Comparison of ENCODE assay signal across 4 worm cellular contexts in genomic region chrII:341282-341681, ce11.
TF ChIP-seq lines count a peak whose summit lies in the region.

No protein-coding gene starts in this region.

TF ChIP-seq in whole organism, L3 larva, 47 proteins besides CTCF, POLR2A, EP300 and RAD21:
- TF ChIP-seq nfya-1 (tag; optimal IDR thresholded peaks at IDR 0.05; lab: Kevin White, UChicago; ENCODE audit: insufficient read depth) (peak; percentile 97), aly-2 (tag; optimal IDR thresholded peaks at IDR 0.05; lab: Kevin White, UChicago) (no peak)

TF ChIP-seq in whole organism, L4 larva, 104 proteins besides CTCF, POLR2A, EP300 and RAD21:
- no peak for TF ChIP-seq ceh-28 (tag; optimal IDR thresholded peaks at IDR 0.05; lab: Kevin White, UChicago)
- 0 out of 4 replicates have a peak, but pooled peaks of 1 of the 2 experiments have one; percentile 25 for TF ChIP-seq madf-5 (GFP tag; IDR thresholded peaks at IDR 0.05; lab: Robert Waterston, UW)
- peak; percentile 19 for TF ChIP-seq aha-1 (tag; lab: Kevin White, UChicago)

TF ChIP-seq in whole organism, late embryonic, 69 proteins besides CTCF, POLR2A, EP300 and RAD21:
- TF ChIP-seq nfya-1 (tag; optimal IDR thresholded peaks at IDR 0.05; lab: Kevin White, UChicago): peak; percentile 98
- no peak for TF ChIP-seq madf-2 (tag; optimal IDR thresholded peaks at IDR 0.05; lab: Kevin White, UChicago)

TF ChIP-seq in whole organism, young adult, 124 proteins besides CTCF, POLR2A, EP300 and RAD21:
- TF ChIP-seq sea-2 (GFP tag; IDR thresholded peaks at IDR 0.05; lab: Robert Waterston, UW): no peak
- TF ChIP-seq egl-44 (GFP tag; IDR thresholded peaks at IDR 0.05; lab: Robert Waterston, UW): no peak
- TF ChIP-seq dpl-1 (GFP tag; optimal IDR thresholded peaks at IDR 0.05; lab: Kevin White, UChicago): no peak
- TF ChIP-seq madf-8 (GFP tag; conservative IDR thresholded peaks at IDR 0.05; lab: Robert Waterston, UW): no peak
- no peak for TF ChIP-seq B0261.1 (tag; optimal IDR thresholded peaks at IDR 0.05; lab: Kevin White, UChicago)
- TF ChIP-seq Y56A3A.18 (GFP tag; IDR thresholded peaks at IDR 0.05; lab: Robert Waterston, UW): no peak
- TF ChIP-seq repo-1 (tag; optimal IDR thresholded peaks at IDR 0.05; lab: Kevin White, UChicago): no peak
- TF ChIP-seq mxl-1 (tag; optimal IDR thresholded peaks at IDR 0.05; lab: Kevin White, UChicago): no peak
- TF ChIP-seq nfya-2 (GFP tag; IDR thresholded peaks at IDR 0.05; lab: Robert Waterston, UW): peak; percentile 82; the same call in 1 of the 2 replicates
- TF ChIP-seq nhr-80 (tag; optimal IDR thresholded peaks at IDR 0.05; lab: Kevin White, UChicago): no peak
- peak; percentile 96 for TF ChIP-seq nfyb-1 (GFP tag; IDR thresholded peaks at IDR 0.05; lab: Robert Waterston, UW)
- TF ChIP-seq F49E8.2 (tag; optimal IDR thresholded peaks at IDR 0.05; lab: Kevin White, UChicago; ENCODE audit: insufficient read depth): no peak
- TF ChIP-seq pbrm-1 (GFP tag; IDR thresholded peaks at IDR 0.05; lab: Robert Waterston, UW): no peak
TF ChIP-seq in whole organism, young adult: peak in this region for 2.
